Worm (Caenorhabditis elegans): Measurements from ENCODE around the gene F33C8.4.

The F33C8.4 gene

DNA sequence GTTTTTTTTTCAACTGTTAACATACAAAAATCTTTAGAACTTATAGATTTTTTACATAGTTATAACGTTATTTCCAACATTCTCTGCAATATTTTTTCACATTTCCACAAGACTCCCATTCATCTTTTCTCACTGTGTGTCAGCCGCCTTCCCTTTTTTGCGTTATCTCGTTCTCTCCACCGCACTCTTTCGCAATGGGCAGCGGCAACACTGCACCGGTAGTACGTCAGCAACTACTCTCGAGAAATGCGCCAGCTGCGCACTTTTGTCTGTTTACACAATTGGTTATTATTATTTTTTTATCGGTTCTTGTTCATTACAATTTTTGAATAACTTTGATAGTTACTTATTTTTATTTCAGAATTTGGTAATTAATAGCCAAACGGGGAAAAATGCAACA is 14.9 kb downstream of the F33C8.4 start, which contains the start of gene C05G5.2 (continued):
- TF ChIP-seq snpc-4 (GFP tag; optimal IDR thresholded peaks at IDR 0.05) (peak; percentile 53), snpc-4 (tag; optimal IDR thresholded peaks at IDR 0.05) (peak; percentile 74 to 83 (median 79)), lin-54 (GFP tag; optimal IDR thresholded peaks at IDR 0.05) (no peak), dox-1 (GFP tag; IDR thresholded peaks at IDR 0.05) (peak; percentile 95), tbp1 (GFP tag; optimal IDR thresholded peaks at IDR 0.05) (peak; percentile 62), zfh-2 (GFP tag; conservative IDR thresholded peaks at IDR 0.05) (peak; percentile 98), unc-62 (GFP tag; optimal IDR thresholded peaks at IDR 0.05) (peak; percentile 73), hsf-1 (GFP tag; IDR thresholded peaks at IDR 0.05) (no peak), rcor-1 (GFP tag; IDR thresholded peaks at IDR 0.05) (0 out of 2 replicates have a peak, but pooled peaks have one; percentile 38), F57A8.1 (GFP tag; optimal IDR thresholded peaks at IDR 0.05) (peak; percentile 4), F23B12.7 (tag; optimal IDR thresholded peaks at IDR 0.05; ENCODE audit: insufficient read depth) (peak; percentile 61), ceh-27 (GFP tag; optimal IDR thresholded peaks at IDR 0.05) (peak; percentile 92), hmg-1.2 (GFP tag; IDR thresholded peaks at IDR 0.05) (peak; percentile 56; the same call in 1 of the 2 replicates), pbrm-1 (GFP tag; IDR thresholded peaks at IDR 0.05) (0 out of 2 replicates have a peak, but pooled peaks have one; percentile 40), dpl-1 (GFP tag; optimal IDR thresholded peaks at IDR 0.05) (peak; percentile 8), K11D2.4 (GFP tag; IDR thresholded peaks at IDR 0.05) (peak; percentile 86), mxl-1 (tag; optimal IDR thresholded peaks at IDR 0.05) (no peak), cebp-1 (GFP tag; IDR thresholded peaks at IDR 0.05) (peak; percentile 99), cebp-1 (tag; optimal IDR thresholded peaks at IDR 0.05) (peak; percentile 100), aptf-3 (GFP tag; IDR thresholded peaks at IDR 0.05) (no peak), hmg-20 (GFP tag; IDR thresholded peaks at IDR 0.05) (0 out of 2 replicates have a peak, but pooled peaks have one; percentile 30), K12H6.12 (tag; optimal IDR thresholded peaks at IDR 0.05) (peak; percentile 84), attf-5 (GFP tag; optimal IDR thresholded peaks at IDR 0.05) (peak; percentile 96), F22D6.2 (tag; optimal IDR thresholded peaks at IDR 0.05) (peak; percentile 15), madf-6 (GFP tag; IDR thresholded peaks at IDR 0.05) (no peak), let-526 (GFP tag; IDR thresholded peaks at IDR 0.05) (0 out of 2 replicates have a peak, but pooled peaks have one; percentile 18)

DNA sequence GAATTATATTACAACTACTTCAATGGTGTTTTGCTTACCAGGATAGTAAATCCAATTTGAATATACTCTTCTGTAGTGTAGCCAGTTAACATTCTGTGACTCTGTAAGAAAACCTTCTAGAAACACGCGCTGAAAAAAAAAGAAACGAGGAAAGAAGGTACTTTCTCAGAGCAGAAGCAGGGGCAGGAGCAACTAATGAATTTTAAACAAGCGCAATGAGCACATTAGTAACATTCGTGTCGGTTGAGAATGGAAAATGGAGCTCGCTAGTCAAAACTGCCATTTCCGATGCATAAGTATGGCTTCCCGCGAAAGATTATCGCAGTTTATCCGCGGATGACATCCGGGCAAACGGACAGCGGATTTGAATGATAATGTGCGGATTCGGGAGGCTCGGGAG is 19.8 kb downstream of the F33C8.4 start, which contains the start of gene C05G5.3:
Gene C05G5.3 (minus strand): TSS at position 101 of the 400 bp plus-strand sequence.
- no peak for TF ChIP-seq K12H6.12 (tag; optimal IDR thresholded peaks at IDR 0.05)
- TF ChIP-seq snpc-1.1 (tag; optimal IDR thresholded peaks at IDR 0.05; ENCODE audit: insufficient read depth): no peak
- TF ChIP-seq zfh-2 (GFP tag; conservative IDR thresholded peaks at IDR 0.05): 0 out of 2 replicates have a peak, but pooled peaks have one; percentile 7
- no peak for TF ChIP-seq nfyb-1 (GFP tag; IDR thresholded peaks at IDR 0.05)

DNA sequence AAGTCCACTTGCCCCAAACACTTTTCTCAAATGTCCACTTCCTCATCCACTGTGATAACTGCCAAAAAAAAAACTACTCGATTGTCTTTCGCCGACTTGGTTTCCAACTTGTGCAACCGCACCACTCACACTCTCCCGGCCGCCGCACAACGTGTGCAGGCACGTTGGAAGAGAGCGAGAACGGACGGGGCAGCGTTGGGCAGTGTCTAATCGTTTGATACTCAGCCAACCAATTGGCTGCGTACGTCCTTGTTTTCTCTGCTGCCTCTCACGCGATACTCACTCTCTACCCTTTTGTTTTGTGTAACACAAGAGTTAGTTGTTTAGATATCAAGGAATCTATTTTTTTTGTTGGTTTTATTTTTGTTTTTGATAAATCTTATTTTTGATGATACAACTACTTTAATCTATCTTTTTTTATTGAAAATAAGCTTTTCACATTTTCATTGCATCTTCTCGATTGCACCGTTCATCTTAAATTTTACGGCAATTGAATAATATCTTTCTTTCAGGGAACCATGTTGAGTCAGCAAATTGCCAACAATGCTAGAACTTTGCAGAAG is 21.5 kb downstream of the F33C8.4 start, which contains the start of gene sucl-1:
Gene sucl-1 (plus strand): TSS at position 513 of the 563 bp plus-strand sequence.
- no peak for TF ChIP-seq aptf-2 (GFP tag; conservative IDR thresholded peaks at IDR 0.05)
- TF ChIP-seq egl-44 (GFP tag; IDR thresholded peaks at IDR 0.05): 0 out of 2 replicates have a peak, but pooled peaks have one; percentile 66
- no peak for TF ChIP-seq ceh-58 (GFP tag; IDR thresholded peaks at IDR 0.05)
- TF ChIP-seq nfya-1 (tag; optimal IDR thresholded peaks at IDR 0.05; ENCODE audit: borderline replicate concordance, insufficient read depth): no peak
- TF ChIP-seq ccch-3 (GFP tag; optimal IDR thresholded peaks at IDR 0.05): no peak
- no peak for TF ChIP-seq nhr-179 (tag; optimal IDR thresholded peaks at IDR 0.05)
- no peak for TF ChIP-seq F39B2.1 (GFP tag; IDR thresholded peaks at IDR 0.05)
- no peak for TF ChIP-seq Y56A3A.18 (GFP tag; IDR thresholded peaks at IDR 0.05)
- peak; percentile 27; the same call in 1 of the 2 replicates for TF ChIP-seq madf-6 (GFP tag; IDR thresholded peaks at IDR 0.05)
- no peak for TF ChIP-seq rec-8 (tag; optimal IDR thresholded peaks at IDR 0.05)
- peak; percentile 81 for TF ChIP-seq hmg-1.2 (GFP tag; IDR thresholded peaks at IDR 0.05)
- peak; percentile 35 for TF ChIP-seq somi-1 (GFP tag; optimal IDR thresholded peaks at IDR 0.05)
- TF ChIP-seq ets-4 (GFP tag; optimal IDR thresholded peaks at IDR 0.05): peak; percentile 86
- peak; percentile 20 for TF ChIP-seq atf-7 (tag; optimal IDR thresholded peaks at IDR 0.05)
- TF ChIP-seq Y53G8AR.9 (GFP tag; conservative IDR thresholded peaks at IDR 0.05): 0 out of 2 replicates have a peak, but pooled peaks have one; percentile 37
- no peak for TF ChIP-seq cebp-2 (GFP tag; IDR thresholded peaks at IDR 0.05)
- peak; percentile 21 for TF ChIP-seq akir-1 (GFP tag; optimal IDR thresholded peaks at IDR 0.05)
- no peak for TF ChIP-seq ceh-79 (tag; optimal IDR thresholded peaks at IDR 0.05)
- TF ChIP-seq die-1 (tag; optimal IDR thresholded peaks at IDR 0.05): peak; percentile 52
- TF ChIP-seq attf-5 (GFP tag; optimal IDR thresholded peaks at IDR 0.05): peak; percentile 89

Data from whole organism, young adult.